Worm (Caenorhabditis elegans) whole organism, late embryonic: ENCODE measurements around the gene F18A12.7.

ENCODE experiments used
- C08G9.2 ChIP-seq: sonication (generic microtip); optimal IDR thresholded peaks from 2 replicates; lab custom pipeline; 2016; ENCODE audit warnings: mild to moderate bottlenecking, missing genetic modification characterization, moderate library complexity, missing compliant biosample characterization
- F13H6.1 ChIP-seq: sonication (generic microtip); optimal IDR thresholded peaks from 2 replicates; lab custom pipeline; 2016; ENCODE audit warnings: missing genetic modification characterization, missing compliant biosample characterization
- T23F11.4 ChIP-seq: fragments of 200-800 bp; sonication (Bioruptor generic); optimal IDR thresholded peaks from 2 replicates; lab custom pipeline; 2018; ENCODE audit warnings: mild to moderate bottlenecking, missing genetic modification characterization, missing compliant biosample characterization
- Y22D7AL.16 ChIP-seq: sonication (generic microtip); optimal IDR thresholded peaks from 2 replicates; lab custom pipeline; 2016; ENCODE audit warnings: missing genetic modification characterization, missing compliant biosample characterization
- ahr-1 ChIP-seq: sonication (generic microtip); optimal IDR thresholded peaks from 2 replicates; lab custom pipeline; 2016; ENCODE audit warnings: missing genetic modification characterization, missing compliant biosample characterization
- ceh-14 ChIP-seq: sonication (generic microtip); optimal IDR thresholded peaks from 2 replicates; lab custom pipeline; 2016; ENCODE audit warnings: missing genotype, missing genetic modification characterization, missing compliant biosample characterization
- ceh-18 ChIP-seq: sonication (generic microtip); optimal IDR thresholded peaks from 2 replicates; lab custom pipeline; 2016; ENCODE audit warnings: missing genetic modification characterization, missing compliant biosample characterization
- ceh-22 ChIP-seq: sonication (generic microtip); optimal IDR thresholded peaks from 2 replicates; lab custom pipeline; 2017; ENCODE audit warnings: missing biosample characterization, missing genetic modification characterization
- ceh-34 ChIP-seq: sonication (generic microtip); optimal IDR thresholded peaks from 2 replicates; lab custom pipeline; 2016; ENCODE audit warnings: mild to moderate bottlenecking, missing genetic modification characterization, missing compliant biosample characterization
- ceh-45 ChIP-seq: fragments of 200-800 bp; sonication (Bioruptor generic); IDR thresholded peaks from 2 replicates; pipeline ENCODE4 v1.3.6; 2022; ENCODE audit warnings: missing genetic modification reagents, missing genetic modification characterization, missing compliant biosample characterization
- che-1 ChIP-seq: sonication (generic microtip); optimal IDR thresholded peaks from 2 replicates; lab custom pipeline; 2016; ENCODE audit warnings: mild to moderate bottlenecking, missing genetic modification characterization, missing compliant biosample characterization
- dmd-4 ChIP-seq: sonication (generic microtip); optimal IDR thresholded peaks from 2 replicates; lab custom pipeline; 2016; ENCODE audit warnings: borderline replicate concordance, missing genetic modification characterization, missing compliant biosample characterization
- dve-1 ChIP-seq: sonication (generic microtip); optimal IDR thresholded peaks from 2 replicates; lab custom pipeline; 2017; ENCODE audit warnings: antibody characterized with exemption, mild to moderate bottlenecking, missing genetic modification characterization, missing compliant biosample characterization
- fkh-10 ChIP-seq: fragments of 150-350 bp; optimal IDR thresholded peaks from 2 replicates; lab custom pipeline; 2014; ENCODE audit warnings: missing biosample characterization, missing genetic modification reagents, missing genetic modification characterization
- gmeb-2 ChIP-seq: sonication (generic microtip); optimal IDR thresholded peaks from 2 replicates; lab custom pipeline; 2016; ENCODE audit warnings: missing genetic modification characterization, inconsistent platforms, missing compliant biosample characterization
- hlh-15 ChIP-seq: sonication (generic microtip); optimal IDR thresholded peaks from 2 replicates; lab custom pipeline; 2016; ENCODE audit warnings: missing genetic modification characterization, missing compliant biosample characterization
- hlh-8 ChIP-seq: sonication (generic microtip); optimal IDR thresholded peaks from 2 replicates; lab custom pipeline; 2016; ENCODE audit warnings: missing genotype, missing genetic modification characterization, missing compliant biosample characterization
- lim-6 ChIP-seq: sonication (generic microtip); optimal IDR thresholded peaks from 2 replicates; lab custom pipeline; 2016; ENCODE audit warnings: missing genetic modification characterization, missing compliant biosample characterization
- lin-11 ChIP-seq: fragments of 200-800 bp; sonication (Bioruptor generic); optimal IDR thresholded peaks from 2 replicates; lab custom pipeline; 2018; ENCODE audit warnings: mild to moderate bottlenecking, missing genetic modification characterization, missing compliant biosample characterization
- mec-3 ChIP-seq: sonication (generic microtip); optimal IDR thresholded peaks from 2 replicates; lab custom pipeline; 2016; ENCODE audit warnings: borderline replicate concordance, missing genetic modification characterization, missing compliant biosample characterization
- npax-4 ChIP-seq: sonication (generic microtip); optimal IDR thresholded peaks from 2 replicates; lab custom pipeline; 2016; ENCODE audit warnings: missing genetic modification characterization, missing compliant biosample characterization
- odd-2 ChIP-seq: sonication (generic microtip); optimal IDR thresholded peaks from 2 replicates; lab custom pipeline; 2017; ENCODE audit warnings: antibody characterized with exemption, mild to moderate bottlenecking, missing genetic modification characterization, missing compliant biosample characterization
- pat-9 ChIP-seq: fragments of 200-800 bp; sonication (Bioruptor generic); optimal IDR thresholded peaks from 2 replicates; lab custom pipeline; 2018; ENCODE audit warnings: mild to moderate bottlenecking, missing genetic modification characterization, moderate library complexity, missing compliant biosample characterization
- pax-1 ChIP-seq: fragments of 150-350 bp; optimal IDR thresholded peaks from 2 replicates; lab custom pipeline; 2014; ENCODE audit warnings: missing biosample characterization, missing genetic modification characterization
- pha-2 ChIP-seq: sonication (generic microtip); optimal IDR thresholded peaks from 2 replicates; lab custom pipeline; 2017; ENCODE audit warnings: mild to moderate bottlenecking, missing genetic modification characterization, missing compliant biosample characterization
- pha-4 ChIP-seq: fragments of 150-350 bp; optimal IDR thresholded peaks from 2 replicates; lab custom pipeline; 2018; ENCODE audit warnings: missing biosample characterization, missing genetic modification reagents, missing genetic modification characterization
- pqm-1 ChIP-seq: sonication (generic microtip); optimal IDR thresholded peaks from 2 replicates; lab custom pipeline; 2016; ENCODE audit warnings: missing genetic modification characterization, missing compliant biosample characterization
- ref-2 ChIP-seq: sonication (generic microtip); optimal IDR thresholded peaks from 2 replicates; lab custom pipeline; 2016; ENCODE audit warnings: missing genetic modification characterization, missing compliant biosample characterization
- rnt-1 ChIP-seq: sonication (generic microtip); optimal IDR thresholded peaks from 2 replicates; lab custom pipeline; 2016; ENCODE audit warnings: missing genetic modification characterization, missing compliant biosample characterization
- sdc-2 ChIP-seq: sonication (generic microtip); optimal IDR thresholded peaks from 2 replicates; lab custom pipeline; 2016; ENCODE audit warnings: missing genotype, missing genetic modification characterization, missing compliant biosample characterization
- syd-9 ChIP-seq: sonication (generic microtip); optimal IDR thresholded peaks from 2 replicates; lab custom pipeline; 2016; ENCODE audit warnings: mild to moderate bottlenecking, missing genetic modification characterization, moderate library complexity, missing compliant biosample characterization
- tbx-2 ChIP-seq: sonication (generic microtip); optimal IDR thresholded peaks from 2 replicates; lab custom pipeline; 2016; ENCODE audit warnings: missing genetic modification characterization, missing compliant biosample characterization
- ttx-3 ChIP-seq: sonication (generic microtip); optimal IDR thresholded peaks from 2 replicates; lab custom pipeline; 2016; ENCODE audit warnings: missing genetic modification reagents, missing genetic modification characterization, missing compliant biosample characterization
- unc-55 ChIP-seq: sonication (generic microtip); optimal IDR thresholded peaks from 2 replicates; lab custom pipeline; 2017; ENCODE audit warnings: missing biosample characterization, missing genetic modification reagents, missing genetic modification characterization
- unc-86 ChIP-seq: sonication (generic microtip); optimal IDR thresholded peaks from 2 replicates; lab custom pipeline; 2016; ENCODE audit warnings: missing genetic modification characterization, missing compliant biosample characterization
- zip-5 ChIP-seq: sonication (generic microtip); optimal IDR thresholded peaks from 2 replicates; lab custom pipeline; 2016; ENCODE audit warnings: missing genetic modification characterization, missing compliant biosample characterization

Gene F18A12.7

ce11 chrII:3439244-3439698 lies 25.0 kb upstream of the F18A12.7 start (continued):
- TF ChIP-seq che-1 (tag; lab: Kevin White, UChicago) = peak; percentile 63
- TF ChIP-seq mec-3 (tag; lab: Kevin White, UChicago) = no peak
- TF ChIP-seq C08G9.2 = peak; percentile 12
- TF ChIP-seq ttx-3 (tag; lab: Kevin White, UChicago) = no peak
- peak; percentile 29 for TF ChIP-seq pat-9
- TF ChIP-seq lim-6 (tag; lab: Kevin White, UChicago) = no peak
- peak; percentile 15 for TF ChIP-seq lin-11
- no peak for TF ChIP-seq hlh-8
- TF ChIP-seq, all 69 proteins: peak for 27

ce11 chrII:3438280-3438679 lies 24.0 kb upstream of the F18A12.7 start:
- TF ChIP-seq ceh-45 (GFP tag; lab: Robert Waterston, UW) (no peak), sdc-2 (tag; lab: Kevin White, UChicago) (no peak), ceh-14 (no peak), syd-9 (tag; lab: Kevin White, UChicago) (no peak), che-1 (tag; lab: Kevin White, UChicago) (no peak), unc-55 (GFP tag; lab: Kevin White, UChicago) (no peak), C08G9.2 (no peak), pax-1 (tag; lab: Kevin White, UChicago) (no peak), dve-1 (tag; lab: Kevin White, UChicago) (no peak), ref-2 (no peak), ahr-1 (tag; lab: Kevin White, UChicago) (no peak), T23F11.4 (no peak), unc-86 (tag; lab: Kevin White, UChicago) (no peak), npax-4 (tag; lab: Kevin White, UChicago) (no peak), zip-5 (tag; lab: Kevin White, UChicago) (no peak), lim-6 (tag; lab: Kevin White, UChicago) (no peak)

- no peak for TF ChIP-seq pat-9
Measured at ce11 chrII:3437393-3437792, 23.1 kb upstream of the F18A12.7 start.

- TF ChIP-seq ceh-34 (no peak), hlh-15 (no peak), ceh-18 (tag; lab: Kevin White, UChicago) (no peak), ref-2 (no peak), pha-2 (tag; lab: Kevin White, UChicago) (no peak), gmeb-2 (tag; lab: Kevin White, UChicago) (no peak), F13H6.1 (tag; lab: Kevin White, UChicago) (no peak), dmd-4 (no peak), ceh-22 (tag; lab: Kevin White, UChicago) (no peak), pqm-1 (tag; lab: Kevin White, UChicago) (no peak), npax-4 (tag; lab: Kevin White, UChicago) (no peak), C08G9.2 (no peak)
Measured at ce11 chrII:3436412-3436811, 22.1 kb upstream of the F18A12.7 start, which contains the start of gene skpo-2. TSS of gene skpo-2 (minus strand) at chrII:3436512.

- no peak for TF ChIP-seq tbx-2 (tag; lab: Kevin White, UChicago)
- TF ChIP-seq ceh-14 = no peak
- TF ChIP-seq odd-2 = no peak
- no peak for TF ChIP-seq fkh-10 (GFP tag; lab: Kevin White, UChicago)
- TF ChIP-seq rnt-1 (tag; lab: Kevin White, UChicago) = no peak
- TF ChIP-seq lin-11 = no peak
- no peak for TF ChIP-seq hlh-8
- TF ChIP-seq Y22D7AL.16 = no peak
- no peak for TF ChIP-seq pha-4
- TF ChIP-seq ahr-1 (tag; lab: Kevin White, UChicago) = no peak
Measured at ce11 chrII:3434893-3435503, 20.7 kb upstream of the F18A12.7 start.
